Worm (Caenorhabditis elegans): Measurements from ENCODE around the gene F40G9.14.

DNA sequence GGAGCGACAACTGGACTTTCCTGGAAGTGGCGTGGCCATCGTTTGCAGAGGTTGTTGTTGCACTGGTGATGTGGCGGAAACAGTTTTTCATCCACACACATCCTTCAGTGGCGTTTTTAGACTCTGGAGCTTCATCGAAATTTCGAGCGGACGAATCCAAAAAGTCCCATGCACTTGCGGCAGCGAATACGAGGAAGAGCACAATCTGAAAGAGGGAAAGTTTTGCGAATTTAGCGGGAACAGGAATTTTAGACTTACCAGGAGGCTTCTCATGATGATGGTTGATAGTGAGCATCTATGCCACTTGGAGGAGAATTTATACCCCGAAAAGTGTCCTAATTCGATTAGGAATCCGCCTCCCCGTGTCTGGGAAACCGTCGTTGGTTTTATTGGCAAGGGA, at the start of gene F40G9.14:
- TF ChIP-seq him-1 (tag; optimal IDR thresholded peaks at IDR 0.05), result no peak
- TF ChIP-seq W03F9.2 (tag; optimal IDR thresholded peaks at IDR 0.05), result no peak
- TF ChIP-seq dao-5 (tag; optimal IDR thresholded peaks at IDR 0.05), result no peak
